Fruit fly (Drosophila melanogaster) whole organism, embryonic: ENCODE results near the gene CG9117.

ENCODE experiments used
- Atf6 ChIP-seq: fragments of 200-800 bp; sonication (Bioruptor generic); IDR thresholded peaks from 2 replicates; pipeline ENCODE4 v1.3.6; 2022; ENCODE audit warnings: missing biosample characterization, missing genetic modification characterization
- B-H2 ChIP-seq: fragments of 200-800 bp; sonication (Bioruptor generic); optimal IDR thresholded peaks from 2 replicates; lab custom pipeline; 2018; ENCODE audit warnings: missing biosample characterization, mild to moderate bottlenecking, missing genetic modification characterization
- Bteb2 ChIP-seq: fragments of 200-800 bp; sonication (Bioruptor generic); optimal IDR thresholded peaks from 2 replicates; lab custom pipeline; 2016; ENCODE audit warnings: missing biosample characterization, missing genetic modification characterization
- CG10654 ChIP-seq: fragments of 200-800 bp; sonication (Bioruptor generic); optimal IDR thresholded peaks from 2 replicates; lab custom pipeline; 2016; ENCODE audit warnings: missing biosample characterization, missing genetic modification characterization
- CG11504 ChIP-seq: fragments of 200-800 bp; sonication (Bioruptor generic); optimal IDR thresholded peaks from 3 replicates; lab custom pipeline; 2019; ENCODE audit warnings: missing biosample characterization, mild to moderate bottlenecking, missing genetic modification characterization, moderate library complexity
- CG13123 ChIP-seq: fragments of 200-800 bp; sonication (Bioruptor generic); optimal IDR thresholded peaks from 2 replicates; lab custom pipeline; 2016; ENCODE audit warnings: missing biosample characterization, missing genetic modification characterization
- CG13287 ChIP-seq: fragments of 200-800 bp; sonication (Bioruptor generic); IDR thresholded peaks from 2 replicates; pipeline ENCODE4 v1.3.6; 2022; ENCODE audit warnings: missing biosample characterization, missing genetic modification characterization; ENCODE audit not compliant: partially characterized antibody
- CG14014 ChIP-seq: fragments of 200-800 bp; sonication (Bioruptor generic); IDR thresholded peaks from 2 replicates; pipeline ENCODE4 v1.3.6; 2022; ENCODE audit warnings: missing biosample characterization, missing genetic modification characterization
- CG17328 ChIP-seq: fragments of 200-800 bp; sonication (Bioruptor generic); IDR thresholded peaks from 2 replicates; pipeline ENCODE4 v1.3.6; 2022; ENCODE audit warnings: missing biosample characterization, missing genetic modification characterization
- CG18599 ChIP-seq: fragments of 200-800 bp; sonication (Bioruptor generic); optimal IDR thresholded peaks from 3 replicates; lab custom pipeline; 2017; ENCODE audit warnings: missing biosample characterization, missing genetic modification characterization, mild to moderate bottlenecking, moderate library complexity, missing genetic modification reagents
- CG3847 ChIP-seq: fragments of 200-800 bp; sonication (Bioruptor generic); IDR thresholded peaks from 2 replicates; pipeline ENCODE4 v1.3.6; 2022; ENCODE audit warnings: missing biosample characterization, missing genetic modification characterization
- CG4730 ChIP-seq: fragments of 200-800 bp; sonication (Bioruptor generic); IDR thresholded peaks from 2 replicates; pipeline ENCODE4 v1.3.6; 2022; ENCODE audit warnings: missing biosample characterization, missing genetic modification characterization
- CG6683 ChIP-seq: fragments of 200-800 bp; sonication (Bioruptor generic); optimal IDR thresholded peaks from 2 replicates; lab custom pipeline; 2017; ENCODE audit warnings: missing biosample characterization, mild to moderate bottlenecking, missing genetic modification characterization, missing genetic modification reagents
- CG7271 ChIP-seq: fragments of 200-800 bp; sonication (Bioruptor generic); optimal IDR thresholded peaks from 2 replicates; lab custom pipeline; 2018; ENCODE audit warnings: missing biosample characterization, mild to moderate bottlenecking, missing genetic modification characterization, moderate library complexity
- CG7357 ChIP-seq: fragments of 200-800 bp; sonication (Bioruptor generic); IDR thresholded peaks from 3 replicates; pipeline ENCODE4 v1.3.6; 2022; ENCODE audit warnings: missing biosample characterization, missing genetic modification characterization
- CG8290 ChIP-seq, 3 experiments: fragments of 200-800 bp; sonication (Bioruptor generic); optimal IDR thresholded peaks; 2 replicates each; lab custom pipeline; 2016 to 2019; ENCODE audit warnings: missing biosample characterization in 3 of 3, missing genetic modification characterization in 3 of 3, mild to moderate bottlenecking in 2 of 3, moderate library complexity in 1 of 3
- CG8478 ChIP-seq: fragments of >200 bp; optimal IDR thresholded peaks from 2 replicates; lab custom pipeline; 2018
- CG9215 ChIP-seq: fragments of 200-800 bp; sonication (Bioruptor generic); IDR thresholded peaks from 2 replicates; pipeline ENCODE4 v1.3.6; 2022; ENCODE audit warnings: missing biosample characterization, missing genetic modification characterization
- Chrac-16 ChIP-seq: fragments of 200-800 bp; sonication (Bioruptor generic); optimal IDR thresholded peaks from 3 replicates; lab custom pipeline; 2016; ENCODE audit warnings: missing biosample characterization, missing genetic modification characterization
- E2f1 ChIP-seq: fragments of 200-800 bp; sonication (Bioruptor generic); IDR thresholded peaks from 2 replicates; pipeline ENCODE4 v1.3.6; 2022; ENCODE audit warnings: missing biosample characterization, missing genetic modification characterization
- Hr39 ChIP-seq: fragments of >200 bp; optimal IDR thresholded peaks from 2 replicates; lab custom pipeline; 2017
- MBD-R2 ChIP-seq: fragments of 200-800 bp; sonication (Bioruptor generic); IDR thresholded peaks from 2 replicates; pipeline ENCODE4 v1.3.6; 2022; ENCODE audit warnings: missing biosample characterization, missing genetic modification characterization
- MESR4 ChIP-seq: fragments of 200-800 bp; sonication (Bioruptor generic); optimal IDR thresholded peaks from 2 replicates; lab custom pipeline; 2018; ENCODE audit warnings: missing biosample characterization, mild to moderate bottlenecking, missing genetic modification characterization, moderate library complexity
- MTF-1 ChIP-seq: fragments of 200-800 bp; sonication (Bioruptor generic); optimal IDR thresholded peaks from 2 replicates; lab custom pipeline; 2018; ENCODE audit warnings: missing biosample characterization, mild to moderate bottlenecking, missing genetic modification characterization, borderline replicate concordance
- Mes4 ChIP-seq: fragments of 200-800 bp; sonication (Bioruptor generic); optimal IDR thresholded peaks from 2 replicates; lab custom pipeline; 2016; ENCODE audit warnings: missing biosample characterization, missing genetic modification characterization
- Neu2 ChIP-seq: fragments of 200-800 bp; sonication (Bioruptor generic); optimal IDR thresholded peaks from 3 replicates; lab custom pipeline; 2016; ENCODE audit warnings: missing biosample characterization, missing genetic modification characterization, borderline replicate concordance
- Nf-YB ChIP-seq: fragments of 200-800 bp; sonication (Bioruptor generic); optimal IDR thresholded peaks from 3 replicates; lab custom pipeline; 2019; ENCODE audit warnings: missing biosample characterization, mild to moderate bottlenecking, missing genetic modification characterization, moderate library complexity
- Pdp1 ChIP-seq, 2 experiments: fragments of 200-800 bp; sonication (Bioruptor generic); optimal IDR thresholded peaks; 3 replicates each; lab custom pipeline; 2016; ENCODE audit warnings: missing biosample characterization in 2 of 2, missing genetic modification characterization in 2 of 2, mild to moderate bottlenecking in 1 of 2, moderate library complexity in 1 of 2
- Spps ChIP-seq: fragments of 200-800 bp; sonication (Bioruptor generic); optimal IDR thresholded peaks from 2 replicates; lab custom pipeline; 2018; ENCODE audit warnings: missing biosample characterization, mild to moderate bottlenecking, missing genetic modification characterization
- TFAM ChIP-seq: fragments of 200-800 bp; sonication (Bioruptor generic); optimal IDR thresholded peaks from 2 replicates; lab custom pipeline; 2017; ENCODE audit warnings: missing biosample characterization, missing genetic modification characterization, inconsistent platforms
- Trl ChIP-seq, 3 experiments: fragments of >200 bp in 2 of 3; fragments of 200-800 bp in 1 of 3; sonication (Bioruptor generic) in 1 of 3; optimal IDR thresholded peaks; 2 replicates in 1 of 3; 3 replicates in 2 of 3; lab custom pipeline; 2016 to 2017; ENCODE audit warnings: missing biosample characterization in 1 of 3, missing genetic modification characterization in 1 of 3
- Usf ChIP-seq: fragments of 200-800 bp; sonication (Bioruptor generic); optimal IDR thresholded peaks from 2 replicates; lab custom pipeline; 2017; ENCODE audit warnings: missing genotype, missing biosample characterization, missing genetic modification characterization
- Vsx1 ChIP-seq: fragments of 200-800 bp; sonication (Bioruptor generic); optimal IDR thresholded peaks from 2 replicates; lab custom pipeline; 2017; ENCODE audit warnings: missing biosample characterization, mild to moderate bottlenecking, missing genetic modification characterization, missing genetic modification reagents
- Xbp1 ChIP-seq: fragments of 200-800 bp; sonication (Bioruptor generic); optimal IDR thresholded peaks from 3 replicates; lab custom pipeline; 2016; ENCODE audit warnings: missing biosample characterization, mild to moderate bottlenecking, missing genetic modification characterization
- YL-1 ChIP-seq: fragments of 200-800 bp; sonication (Bioruptor generic); optimal IDR thresholded peaks from 3 replicates; lab custom pipeline; 2017; ENCODE audit warnings: missing biosample characterization, mild to moderate bottlenecking, missing genetic modification characterization
- al ChIP-seq: fragments of 200-800 bp; sonication (Bioruptor generic); IDR thresholded peaks from 2 replicates; pipeline ENCODE4 v1.3.6; 2022; ENCODE audit warnings: missing biosample characterization, missing genetic modification characterization
- ash1 ChIP-seq: fragments of 200-800 bp; sonication (Bioruptor generic); optimal IDR thresholded peaks from 2 replicates; lab custom pipeline; 2018; ENCODE audit warnings: missing biosample characterization, mild to moderate bottlenecking, missing genetic modification characterization
- cwo ChIP-seq: fragments of 200-800 bp; sonication (Bioruptor generic); optimal IDR thresholded peaks from 3 replicates; lab custom pipeline; 2017; ENCODE audit warnings: missing biosample characterization, missing genetic modification characterization, mild to moderate bottlenecking, moderate library complexity, missing genetic modification reagents
- en ChIP-seq: fragments of 200-800 bp; sonication (Bioruptor generic); optimal IDR thresholded peaks from 2 replicates; lab custom pipeline; 2016; ENCODE audit warnings: missing biosample characterization, missing genetic modification characterization
- gem ChIP-seq: fragments of 200-800 bp; sonication (Bioruptor generic); optimal IDR thresholded peaks from 2 replicates; lab custom pipeline; 2019; ENCODE audit warnings: missing biosample characterization, mild to moderate bottlenecking, missing genetic modification characterization, moderate library complexity
- gt ChIP-seq: fragments of 200-800 bp; sonication (Bioruptor generic); IDR thresholded peaks from 2 replicates; pipeline ENCODE4 v1.3.6; 2022; ENCODE audit warnings: missing biosample characterization, missing genetic modification characterization
- kni ChIP-seq: fragments of 200-800 bp; sonication (Bioruptor generic); optimal IDR thresholded peaks from 3 replicates; lab custom pipeline; 2017; ENCODE audit warnings: mild to moderate bottlenecking, missing biosample characterization, missing genetic modification reagents, missing genetic modification characterization
- luna ChIP-seq: fragments of 200-800 bp; sonication (Bioruptor generic); optimal IDR thresholded peaks from 2 replicates; lab custom pipeline; 2016; ENCODE audit warnings: missing biosample characterization, missing genetic modification characterization
- phol ChIP-seq: fragments of 200-800 bp; sonication (Bioruptor generic); optimal IDR thresholded peaks from 3 replicates; lab custom pipeline; 2018; ENCODE audit warnings: missing biosample characterization, mild to moderate bottlenecking, missing genetic modification characterization, moderate library complexity
- sd ChIP-seq: fragments of 200-800 bp; sonication (Bioruptor generic); optimal IDR thresholded peaks from 3 replicates; lab custom pipeline; 2018; ENCODE audit warnings: missing biosample characterization, mild to moderate bottlenecking, missing genetic modification characterization, moderate library complexity
- sim ChIP-seq: fragments of 200-800 bp; sonication (Bioruptor generic); IDR thresholded peaks from 2 replicates; pipeline ENCODE4 v1.3.6; 2022; ENCODE audit warnings: missing biosample characterization, missing genetic modification characterization
- slp2 ChIP-seq: fragments of 200-800 bp; sonication (Bioruptor generic); optimal IDR thresholded peaks from 2 replicates; lab custom pipeline; 2016; ENCODE audit warnings: missing biosample characterization, missing genetic modification characterization
- sob ChIP-seq: fragments of 200-800 bp; sonication (Bioruptor generic); IDR thresholded peaks from 2 replicates; pipeline ENCODE4 v1.3.6; 2022; ENCODE audit warnings: missing biosample characterization, missing genetic modification characterization
- twi ChIP-seq: fragments of 200-800 bp; optimal IDR thresholded peaks from 2 replicates; lab custom pipeline; 2019; ENCODE audit warnings: missing biosample characterization, mild to moderate bottlenecking, missing genetic modification characterization, moderate library complexity

CG9117 gene

dm6 chr2L:6062382-6063082, 24.8 kb upstream of the CG9117 start, which contains the start of the genes ND-51 and CG13994 (continued):
- TF ChIP-seq E2f1 (peak; percentile 75), CG8478 (lab: Kevin White, UChicago) (no peak), Atf6 (GFP tag; lab: Robert Waterston, UW) (peak; percentile 76), Xbp1 (GFP tag; lab: Kevin White, UChicago) (peak; percentile 91), ash1 (GFP tag; lab: Kevin White, UChicago) (no peak), phol (tag; lab: Kevin White, UChicago) (peak; percentile 95), MTF-1 (GFP tag; lab: Kevin White, UChicago) (peak; percentile 1), CG13123 (GFP tag; lab: Kevin White, UChicago) (peak; percentile 69), Bteb2 (GFP tag; lab: Kevin White, UChicago) (peak; percentile 89), CG14014 (GFP tag; lab: Robert Waterston, UW) (peak; percentile 81), al (GFP tag; lab: Robert Waterston, UW) (peak; percentile 66), CG7357 (GFP tag; lab: Robert Waterston, UW) (peak; percentile 73), gt (GFP tag; lab: Robert Waterston, UW) (no peak), kni (GFP tag; lab: Kevin White, UChicago) (peak; percentile 75), YL-1 (GFP tag; lab: Kevin White, UChicago) (peak; percentile 91), Usf (GFP tag; lab: Kevin White, UChicago) (peak; percentile 54), Mes4 (GFP tag; lab: Kevin White, UChicago) (peak; percentile 80), MBD-R2 (GFP tag; lab: Robert Waterston, UW) (peak; percentile 86), Hr39 (lab: Kevin White, UChicago) (no peak), sim (0 out of 2 replicates have a peak, but pooled peaks have one; percentile 16), CG9215 (peak; percentile 75), Chrac-16 (GFP tag; lab: Kevin White, UChicago) (peak; percentile 72), cwo (peak; percentile 70), CG7271 (peak; percentile 40), Nf-YB (GFP tag; lab: Kevin White, UChicago) (peak; percentile 53), Pdp1 (GFP tag; optimal IDR thresholded peaks at IDR 0.05; lab: Kevin White, UChicago) (peak; percentile 90 to 94), CG18599 (GFP tag; lab: Kevin White, UChicago) (peak; percentile 86), CG3847 (GFP tag; lab: Robert Waterston, UW) (peak; percentile 88), B-H2 (peak; percentile 91), CG17328 (GFP tag; lab: Robert Waterston, UW) (peak; percentile 79), gem (tag; lab: Kevin White, UChicago) (peak; percentile 85), Neu2 (GFP tag; lab: Kevin White, UChicago) (peak; percentile 1), MESR4 (GFP tag; lab: Kevin White, UChicago) (peak; percentile 48), CG6683 (GFP tag; lab: Kevin White, UChicago) (peak; percentile 44), sd (tag; lab: Kevin White, UChicago) (no peak), CG8290 (GFP tag; optimal IDR thresholded peaks at IDR 0.05; lab: Kevin White, UChicago) (peak; percentile 72), CG8290 (tag; optimal IDR thresholded peaks at IDR 0.05; lab: Kevin White, UChicago) (peak; percentile 57 to 83), Trl (optimal IDR thresholded peaks at IDR 0.05; lab: Kevin White, UChicago) (no peak), Trl (GFP tag; optimal IDR thresholded peaks at IDR 0.05; lab: Kevin White, UChicago) (peak; percentile 89), en (GFP tag; lab: Kevin White, UChicago) (peak; percentile 44), CG13287 (GFP tag; lab: Robert Waterston, UW) (peak; percentile 52; the same call in 1 of the 2 replicates), twi (peak; percentile 63), sob (GFP tag; lab: Robert Waterston, UW) (peak; percentile 91), slp2 (peak; percentile 67), CG10654 (GFP tag; lab: Kevin White, UChicago) (peak; percentile 86), TFAM (GFP tag; lab: Kevin White, UChicago) (no peak), Spps (tag; lab: Kevin White, UChicago) (peak; percentile 57), Vsx1 (no peak), luna (GFP tag; lab: Kevin White, UChicago) (peak; percentile 71), CG11504 (no peak), CG4730 (GFP tag; lab: Robert Waterston, UW) (peak; percentile 73)
